Fruit fly (Drosophila melanogaster): ENCODE results near the gene Wnt5.

Gene Wnt5

DNA sequence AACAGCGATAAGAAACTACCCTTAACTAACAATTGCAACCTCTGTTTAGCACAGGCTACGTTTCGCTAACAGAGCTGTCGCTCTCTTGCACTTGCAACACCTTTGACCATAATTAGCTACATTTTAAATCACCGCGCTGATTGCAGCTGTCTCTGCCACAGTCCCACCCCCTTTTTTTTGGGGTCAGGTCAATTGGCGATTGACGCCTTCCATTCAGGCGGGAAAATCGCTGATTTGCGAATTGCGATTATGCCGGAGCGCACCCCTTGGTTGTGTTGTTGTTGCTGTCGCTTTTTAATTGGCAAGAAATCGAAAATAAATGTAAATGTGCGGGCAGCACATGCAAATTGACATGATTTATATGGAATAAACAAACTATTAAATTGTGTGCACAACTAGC is 38.1 kb upstream of the Wnt5 start (continued):
- no peak for TF ChIP-seq Side (GFP tag; optimal IDR thresholded peaks at IDR 0.05)
- no peak for TF ChIP-seq inv (GFP tag; IDR thresholded peaks at IDR 0.05; ENCODE audit: partially characterized antibody)
- no peak for TF ChIP-seq CG9437 (GFP tag; optimal IDR thresholded peaks at IDR 0.05)
- TF ChIP-seq Max (GFP tag; optimal IDR thresholded peaks at IDR 0.05), result no peak
- no peak for TF ChIP-seq Camta (GFP tag; optimal IDR thresholded peaks at IDR 0.05)
- no peak for TF ChIP-seq CG17186 (GFP tag; optimal IDR thresholded peaks at IDR 0.05)

DNA sequence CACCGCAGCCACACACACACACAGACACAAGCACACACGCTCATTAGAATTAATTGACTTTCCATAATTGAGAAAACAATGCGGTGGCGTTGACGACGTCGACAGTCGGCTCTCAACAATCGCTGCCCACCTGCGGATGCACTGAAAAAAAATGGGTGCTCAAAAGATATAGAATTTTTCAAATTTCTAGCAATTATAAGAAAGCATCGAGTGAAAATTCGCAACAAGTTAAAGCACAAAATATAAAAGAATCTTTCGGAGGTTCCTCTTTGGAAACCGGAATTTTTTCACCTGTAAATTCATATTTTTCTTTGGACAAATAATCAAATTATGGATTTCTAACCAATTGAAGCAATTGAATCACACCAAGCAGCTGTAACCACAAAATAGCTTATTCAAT is 36.7 kb upstream of the Wnt5 start:
- TF ChIP-seq Trl (optimal IDR thresholded peaks at IDR 0.05), result no peak
- TF ChIP-seq Trl (GFP tag; optimal IDR thresholded peaks at IDR 0.05), result no peak
- no peak for TF ChIP-seq CG11456 (GFP tag; IDR thresholded peaks at IDR 0.05)
- TF ChIP-seq dati (GFP tag; IDR thresholded peaks at IDR 0.05), result no peak
- no peak for TF ChIP-seq cwo (GFP tag; optimal IDR thresholded peaks at IDR 0.05)
- TF ChIP-seq CG4360 (GFP tag; IDR thresholded peaks at IDR 0.05), result no peak
- TF ChIP-seq seq (GFP tag; IDR thresholded peaks at IDR 0.05), result no peak
- TF ChIP-seq CG2678 (tag; optimal IDR thresholded peaks at IDR 0.05), result peak; percentile 37
- no peak for TF ChIP-seq nerfin-2 (GFP tag; IDR thresholded peaks at IDR 0.05; ENCODE audit: partially characterized antibody)
- TF ChIP-seq CG13123 (GFP tag; optimal IDR thresholded peaks at IDR 0.05), result no peak
- TF ChIP-seq H15 (GFP tag; IDR thresholded peaks at IDR 0.05), result no peak
- TF ChIP-seq pnt (GFP tag; optimal IDR thresholded peaks at IDR 0.05), result peak; percentile 8
- peak; percentile 9 for TF ChIP-seq Med (GFP tag)
- no peak for TF ChIP-seq sna (GFP tag; IDR thresholded peaks at IDR 0.05; ENCODE audit: partially characterized antibody)
- TF ChIP-seq CG14710 (tag; optimal IDR thresholded peaks at IDR 0.05), result peak; percentile 2
- TF ChIP-seq ind (GFP tag; optimal IDR thresholded peaks at IDR 0.05), result no peak
- no peak for TF ChIP-seq CG9817 (tag; optimal IDR thresholded peaks at IDR 0.05)
- TF ChIP-seq CG7987 (GFP tag; optimal IDR thresholded peaks at IDR 0.05), result no peak
- no peak for TF ChIP-seq C15 (GFP tag; IDR thresholded peaks at IDR 0.05)
- TF ChIP-seq fd102C (GFP tag; optimal IDR thresholded peaks at IDR 0.05), result no peak
- TF ChIP-seq mam (GFP tag; optimal IDR thresholded peaks at IDR 0.05), result no peak
- no peak for TF ChIP-seq Nf-YC (tag; optimal IDR thresholded peaks at IDR 0.05)
- no peak for TF ChIP-seq dpn (GFP tag; optimal IDR thresholded peaks at IDR 0.05)
- TF ChIP-seq CG12219 (GFP tag; optimal IDR thresholded peaks at IDR 0.05), result no peak
- TF ChIP-seq D19B (GFP tag; optimal IDR thresholded peaks at IDR 0.05), result no peak
- no peak for TF ChIP-seq Hmx (GFP tag; optimal IDR thresholded peaks at IDR 0.05)
- no peak for TF ChIP-seq Gug (GFP tag; IDR thresholded peaks at IDR 0.05)
- no peak for TF ChIP-seq Atf-2 (GFP tag; optimal IDR thresholded peaks at IDR 0.05)
- TF ChIP-seq gce (GFP tag; IDR thresholded peaks at IDR 0.05), result no peak
- no peak for TF ChIP-seq CG3726 (GFP tag; IDR thresholded peaks at IDR 0.05)
- peak; percentile 47 for TF ChIP-seq Blimp-1 (GFP tag; optimal IDR thresholded peaks at IDR 0.05)
- TF ChIP-seq CG11093 (GFP tag; IDR thresholded peaks at IDR 0.05), result no peak
- no peak for TF ChIP-seq CG8290 (GFP tag; optimal IDR thresholded peaks at IDR 0.05)
- no peak for TF ChIP-seq CG8290 (tag; optimal IDR thresholded peaks at IDR 0.05)
- TF ChIP-seq Dfd (GFP tag; optimal IDR thresholded peaks at IDR 0.05), result no peak
- TF ChIP-seq Lpt (GFP tag; optimal IDR thresholded peaks at IDR 0.05), result no peak
- no peak for TF ChIP-seq hkb (optimal IDR thresholded peaks at IDR 0.05)
- TF ChIP-seq hkb (GFP tag; IDR thresholded peaks at IDR 0.05), result no peak
- TF ChIP-seq luna (GFP tag; optimal IDR thresholded peaks at IDR 0.05), result no peak
- TF ChIP-seq aop (GFP tag; IDR thresholded peaks at IDR 0.05), result no peak
- no peak for TF ChIP-seq org-1 (GFP tag; optimal IDR thresholded peaks at IDR 0.05)
- no peak for TF ChIP-seq CG9437 (GFP tag; optimal IDR thresholded peaks at IDR 0.05)
- peak in 1 of 3 experiments; percentile 17 for TF ChIP-seq lola (GFP tag; optimal IDR thresholded peaks at IDR 0.05)
- no peak for TF ChIP-seq CG13894 (tag; optimal IDR thresholded peaks at IDR 0.05)
- TF ChIP-seq dmrt11E (tag; optimal IDR thresholded peaks at IDR 0.05), result peak; percentile 45
- no peak for TF ChIP-seq zfh2 (GFP tag; optimal IDR thresholded peaks at IDR 0.05)
- no peak for TF ChIP-seq rib (GFP tag; IDR thresholded peaks at IDR 0.05)

All from whole organism, embryonic.